Fruit fly (Drosophila melanogaster): ENCODE results near the gene RpL34a.

RpL34a gene

dm6 chr3R:26041417-26042101 lies 17.5 kb downstream of the RpL34a start, which contains the start of gene gro (continued):
- TF ChIP-seq CG8388 (GFP tag; optimal IDR thresholded peaks at IDR 0.05) (peak; percentile 61), Asciz (GFP tag; optimal IDR thresholded peaks at IDR 0.05) (peak; percentile 9), CG3407 (GFP tag; optimal IDR thresholded peaks at IDR 0.05) (peak; percentile 50), ttk (GFP tag; IDR thresholded peaks at IDR 0.05) (peak; percentile 50; the same call in 1 of the 2 replicates), CG1529 (GFP tag; optimal IDR thresholded peaks at IDR 0.05) (peak; percentile 22), Fer1 (GFP tag; optimal IDR thresholded peaks at IDR 0.05) (peak; percentile 49), CG14965 (GFP tag; optimal IDR thresholded peaks at IDR 0.05; ENCODE audit: borderline replicate concordance) (no peak), CG16815 (GFP tag; optimal IDR thresholded peaks at IDR 0.05) (peak; percentile 38), br (optimal IDR thresholded peaks at IDR 0.05) (no peak), inv (GFP tag; IDR thresholded peaks at IDR 0.05; ENCODE audit: partially characterized antibody) (peak; percentile 72), CG9215 (GFP tag; IDR thresholded peaks at IDR 0.05) (peak; percentile 63), CG7786 (GFP tag; optimal IDR thresholded peaks at IDR 0.05) (peak; percentile 74), CG12391 (tag; optimal IDR thresholded peaks at IDR 0.05) (peak; percentile 78), wor (GFP tag; IDR thresholded peaks at IDR 0.05) (peak; percentile 23; the same call in 1 of the 2 replicates), Fer2 (tag; optimal IDR thresholded peaks at IDR 0.05) (peak; percentile 44), insv (GFP tag; optimal IDR thresholded peaks at IDR 0.05) (peak in 1 of 2 experiments; percentile 72), Nf-YA (GFP tag; IDR thresholded peaks at IDR 0.05) (peak; percentile 58; the same call in 1 of the 2 replicates), vfl (GFP tag; optimal IDR thresholded peaks at IDR 0.05) (peak; percentile 68), CG5953 (GFP tag; IDR thresholded peaks at IDR 0.05) (no peak), CG34224 (GFP tag; IDR thresholded peaks at IDR 0.05; ENCODE audit: partially characterized antibody) (peak; percentile 80), nmo (GFP tag; optimal IDR thresholded peaks at IDR 0.05) (peak; percentile 74), CG1603 (tag; optimal IDR thresholded peaks at IDR 0.05) (peak; percentile 87), CG11085 (GFP tag; IDR thresholded peaks at IDR 0.05) (peak; percentile 60; the same call in 1 of the 2 replicates), Lhr (GFP tag; optimal IDR thresholded peaks at IDR 0.05) (peak; percentile 84), repo (GFP tag; optimal IDR thresholded peaks at IDR 0.05) (peak; percentile 48), sqz (GFP tag; optimal IDR thresholded peaks at IDR 0.05) (no peak), CG12219 (GFP tag; optimal IDR thresholded peaks at IDR 0.05) (peak; percentile 23), zen2 (GFP tag; IDR thresholded peaks at IDR 0.05; ENCODE audit: partially characterized antibody) (peak; percentile 26; the same call in 1 of the 3 replicates), phol (tag; optimal IDR thresholded peaks at IDR 0.05) (peak; percentile 83), zfh1 (GFP tag; IDR thresholded peaks at IDR 0.05) (peak; percentile 66; the same call in 2 of the 3 replicates), CG11093 (GFP tag; IDR thresholded peaks at IDR 0.05) (no peak), CG1602 (GFP tag; optimal IDR thresholded peaks at IDR 0.05) (peak; percentile 60), CG32767 (GFP tag; IDR thresholded peaks at IDR 0.05) (no peak), CG12071 (GFP tag; optimal IDR thresholded peaks at IDR 0.05) (peak; percentile 7), ap (GFP tag; IDR thresholded peaks at IDR 0.05) (peak; percentile 49; the same call in 1 of the 2 replicates), dysf (GFP tag; IDR thresholded peaks at IDR 0.05) (peak; percentile 84), CG3847 (GFP tag; IDR thresholded peaks at IDR 0.05) (peak; percentile 86), pum (GFP tag; optimal IDR thresholded peaks at IDR 0.05) (peak; percentile 61), CG16779 (GFP tag; IDR thresholded peaks at IDR 0.05) (peak; percentile 75; the same call in 1 of the 2 replicates), dimm (GFP tag; IDR thresholded peaks at IDR 0.05) (0 out of 2 replicates have a peak, but pooled peaks have one; percentile 25), kah (GFP tag; optimal IDR thresholded peaks at IDR 0.05) (no peak), bowl (GFP tag; IDR thresholded peaks at IDR 0.05) (no peak), Dbx (GFP tag; IDR thresholded peaks at IDR 0.05) (peak; percentile 85), D19B (GFP tag; optimal IDR thresholded peaks at IDR 0.05) (peak; percentile 37), CG31441 (GFP tag; IDR thresholded peaks at IDR 0.05) (no peak), CG11504 (tag; optimal IDR thresholded peaks at IDR 0.05) (peak; percentile 57), CG6654 (GFP tag; optimal IDR thresholded peaks at IDR 0.05) (no peak), ken (GFP tag; IDR thresholded peaks at IDR 0.05) (peak; percentile 88), Mad (GFP tag; optimal IDR thresholded peaks at IDR 0.05) (peak; percentile 83), grn (GFP tag; optimal IDR thresholded peaks at IDR 0.05) (peak; percentile 27)
